Fruit fly (Drosophila melanogaster) whole organism, embryonic: ENCODE results near the gene CG16753.

Experiments used
- Asciz ChIP-seq: fragments of 200-800 bp; sonication (Bioruptor generic); optimal IDR thresholded peaks from 2 replicates; lab custom pipeline; 2017; ENCODE audit warnings: missing biosample characterization, mild to moderate bottlenecking, missing genetic modification characterization, missing genetic modification reagents
- Bdp1 ChIP-seq: fragments of 200-800 bp; sonication (Bioruptor generic); optimal IDR thresholded peaks from 3 replicates; lab custom pipeline; 2016; ENCODE audit warnings: missing biosample characterization, missing genetic modification characterization
- CG10274 ChIP-seq: fragments of 200-800 bp; sonication (Bioruptor generic); optimal IDR thresholded peaks from 3 replicates; lab custom pipeline; 2017; ENCODE audit warnings: missing biosample characterization, mild to moderate bottlenecking, missing genetic modification characterization
- CG10366 ChIP-seq: fragments of 200-800 bp; sonication (Bioruptor generic); IDR thresholded peaks from 2 replicates; pipeline ENCODE4 v1.3.6; 2022; ENCODE audit warnings: missing biosample characterization, missing genetic modification characterization
- CG10654 ChIP-seq: fragments of 200-800 bp; sonication (Bioruptor generic); optimal IDR thresholded peaks from 2 replicates; lab custom pipeline; 2016; ENCODE audit warnings: missing biosample characterization, missing genetic modification characterization
- CG11398 ChIP-seq: fragments of 200-800 bp; sonication (Bioruptor generic); optimal IDR thresholded peaks from 2 replicates; lab custom pipeline; 2016; ENCODE audit warnings: missing biosample characterization, missing genetic modification characterization
- CG11560 ChIP-seq: fragments of 200-800 bp; sonication (Bioruptor generic); IDR thresholded peaks from 3 replicates; pipeline ENCODE4 v1.3.6; 2022; ENCODE audit warnings: missing biosample characterization, missing genetic modification characterization
- CG12104 ChIP-seq: fragments of 200-800 bp; sonication (Bioruptor generic); optimal IDR thresholded peaks from 3 replicates; lab custom pipeline; 2016; ENCODE audit warnings: missing biosample characterization, missing genetic modification characterization
- CG13894 ChIP-seq: fragments of 200-800 bp; sonication (Bioruptor generic); optimal IDR thresholded peaks from 3 replicates; lab custom pipeline; 2018; ENCODE audit warnings: missing biosample characterization, mild to moderate bottlenecking, missing genetic modification characterization, moderate library complexity
- CG14014 ChIP-seq: fragments of 200-800 bp; sonication (Bioruptor generic); IDR thresholded peaks from 2 replicates; pipeline ENCODE4 v1.3.6; 2022; ENCODE audit warnings: missing biosample characterization, missing genetic modification characterization
- CG14441 ChIP-seq: fragments of 200-800 bp; sonication (Bioruptor generic); IDR thresholded peaks from 2 replicates; pipeline ENCODE4 v1.3.6; 2022; ENCODE audit warnings: missing biosample characterization, missing genetic modification characterization
- CG14667 ChIP-seq: fragments of 200-800 bp; sonication (Bioruptor generic); IDR thresholded peaks from 2 replicates; pipeline ENCODE4 v1.3.6; 2022; ENCODE audit warnings: missing biosample characterization, missing genetic modification characterization
- CG15011 ChIP-seq: fragments of 200-800 bp; sonication (Bioruptor generic); optimal IDR thresholded peaks from 3 replicates; lab custom pipeline; 2018; ENCODE audit warnings: missing biosample characterization, mild to moderate bottlenecking, missing genetic modification characterization
- CG1647 ChIP-seq: fragments of 200-800 bp; sonication (Bioruptor generic); optimal IDR thresholded peaks from 3 replicates; lab custom pipeline; 2016; ENCODE audit warnings: missing biosample characterization, missing genetic modification characterization
- CG17912 ChIP-seq: fragments of 200-800 bp; sonication (Bioruptor generic); optimal IDR thresholded peaks from 2 replicates; lab custom pipeline; 2018; ENCODE audit warnings: missing biosample characterization, mild to moderate bottlenecking, missing genetic modification characterization
- CG2199 ChIP-seq: fragments of 200-800 bp; sonication (Bioruptor generic); IDR thresholded peaks from 3 replicates; pipeline ENCODE4 v1.3.6; 2022; ENCODE audit warnings: missing biosample characterization, missing genetic modification characterization
- CG30020 ChIP-seq: fragments of 200-800 bp; optimal IDR thresholded peaks from 2 replicates; lab custom pipeline; 2019; ENCODE audit warnings: missing biosample characterization, mild to moderate bottlenecking, missing genetic modification characterization, moderate library complexity
- CG30431 ChIP-seq: fragments of 200-800 bp; sonication (Bioruptor generic); optimal IDR thresholded peaks from 2 replicates; lab custom pipeline; 2017; ENCODE audit warnings: missing biosample characterization, missing genetic modification characterization
- CG4854 ChIP-seq: fragments of 200-800 bp; sonication (Bioruptor generic); optimal IDR thresholded peaks from 2 replicates; lab custom pipeline; 2016; ENCODE audit warnings: missing biosample characterization, missing genetic modification characterization, inconsistent platforms
- CG7839 ChIP-seq: fragments of 200-800 bp; sonication (Bioruptor generic); optimal IDR thresholded peaks from 3 replicates; lab custom pipeline; 2018; ENCODE audit warnings: missing biosample characterization, mild to moderate bottlenecking, missing genetic modification characterization, moderate library complexity
- CG8089 ChIP-seq: fragments of 200-800 bp; sonication (Bioruptor generic); optimal IDR thresholded peaks from 3 replicates; lab custom pipeline; 2016; ENCODE audit warnings: missing biosample characterization, missing genetic modification characterization
- CG9215 ChIP-seq: fragments of 200-800 bp; sonication (Bioruptor generic); IDR thresholded peaks from 2 replicates; pipeline ENCODE4 v1.3.6; 2022; ENCODE audit warnings: missing biosample characterization, missing genetic modification characterization
- E2f2 ChIP-seq: fragments of 200-800 bp; sonication (Bioruptor generic); IDR thresholded peaks from 2 replicates; pipeline ENCODE4 v1.3.6; 2022; ENCODE audit warnings: missing biosample characterization, missing genetic modification characterization
- Fer3 ChIP-seq: fragments of 200-800 bp; sonication (Bioruptor generic); optimal IDR thresholded peaks from 2 replicates; lab custom pipeline; 2018; ENCODE audit warnings: missing biosample characterization, mild to moderate bottlenecking, missing genetic modification characterization, moderate library complexity
- Jarid2 ChIP-seq: fragments of 200-800 bp; sonication (Bioruptor generic); optimal IDR thresholded peaks from 3 replicates; lab custom pipeline; 2017; ENCODE audit warnings: mild to moderate bottlenecking, missing biosample characterization, missing genetic modification reagents, missing genetic modification characterization
- Kr ChIP-seq: fragments of 200-800 bp; sonication (Bioruptor generic); optimal IDR thresholded peaks from 2 replicates; lab custom pipeline; 2017; ENCODE audit warnings: missing biosample characterization, mild to moderate bottlenecking, missing genetic modification characterization
- NC2α ChIP-seq: fragments of 200-800 bp; sonication (Bioruptor generic); optimal IDR thresholded peaks from 2 replicates; lab custom pipeline; 2016; ENCODE audit warnings: missing biosample characterization, missing genetic modification characterization
- PHDP ChIP-seq: fragments of 200-800 bp; sonication (Bioruptor generic); optimal IDR thresholded peaks from 3 replicates; lab custom pipeline; 2018; ENCODE audit warnings: missing biosample characterization, mild to moderate bottlenecking, missing genetic modification characterization, moderate library complexity
- Poxn ChIP-seq: fragments of 200-800 bp; sonication (Bioruptor generic); IDR thresholded peaks from 2 replicates; pipeline ENCODE4 v1.3.6; 2022; ENCODE audit warnings: missing biosample characterization, missing genetic modification characterization
- Rx ChIP-seq: fragments of 200-800 bp; sonication (Bioruptor generic); IDR thresholded peaks from 2 replicates; pipeline ENCODE4 v1.3.6; 2022; ENCODE audit warnings: missing biosample characterization, missing genetic modification characterization
- Side ChIP-seq: fragments of 200-800 bp; sonication (Bioruptor generic); optimal IDR thresholded peaks from 2 replicates; lab custom pipeline; 2016; ENCODE audit warnings: missing biosample characterization, missing genetic modification characterization
- Usf ChIP-seq: fragments of 200-800 bp; sonication (Bioruptor generic); optimal IDR thresholded peaks from 2 replicates; lab custom pipeline; 2017; ENCODE audit warnings: missing genotype, missing biosample characterization, missing genetic modification characterization
- ab ChIP-seq: fragments of 200-800 bp; sonication (Bioruptor generic); optimal IDR thresholded peaks from 2 replicates; lab custom pipeline; 2016; ENCODE audit warnings: missing biosample characterization, missing genetic modification characterization
- crc ChIP-seq: fragments of 200-800 bp; sonication (Bioruptor generic); optimal IDR thresholded peaks from 2 replicates; lab custom pipeline; 2016; ENCODE audit warnings: missing biosample characterization, missing genetic modification characterization
- croc ChIP-seq: fragments of 200-800 bp; sonication (Bioruptor generic); conservative IDR thresholded peaks from 3 replicates; pipeline ENCODE4 v1.3.6; 2022; ENCODE audit warnings: missing biosample characterization, missing genetic modification characterization
- danr ChIP-seq: fragments of 200-800 bp; sonication (Bioruptor generic); IDR thresholded peaks from 2 replicates; pipeline ENCODE4 v1.3.6; 2022; ENCODE audit warnings: missing biosample characterization, missing genetic modification characterization
- fd3F ChIP-seq: fragments of 200-800 bp; sonication (Bioruptor generic); optimal IDR thresholded peaks from 2 replicates; lab custom pipeline; 2018; ENCODE audit warnings: missing biosample characterization, mild to moderate bottlenecking, missing genetic modification characterization, moderate library complexity
- fru ChIP-seq: fragments of >200 bp; optimal IDR thresholded peaks from 2 replicates; lab custom pipeline; 2017
- fu2 ChIP-seq: fragments of 200-800 bp; sonication (Bioruptor generic); optimal IDR thresholded peaks from 2 replicates; lab custom pipeline; 2016; ENCODE audit warnings: missing biosample characterization, missing genetic modification characterization
- gro ChIP-seq: fragments of 200-800 bp; sonication (Bioruptor generic); optimal IDR thresholded peaks from 2 replicates; lab custom pipeline; 2016; ENCODE audit warnings: missing biosample characterization, missing genetic modification characterization
- h ChIP-seq: fragments of >200 bp; optimal IDR thresholded peaks from 2 replicates; lab custom pipeline; 2017
- insv ChIP-seq, 2 experiments: fragments of 200-800 bp; sonication (Bioruptor generic); optimal IDR thresholded peaks; 3 replicates each; lab custom pipeline; 2016 to 2018; ENCODE audit warnings: missing biosample characterization in 2 of 2, missing genetic modification characterization in 2 of 2
- kni ChIP-seq: fragments of 200-800 bp; sonication (Bioruptor generic); optimal IDR thresholded peaks from 3 replicates; lab custom pipeline; 2017; ENCODE audit warnings: mild to moderate bottlenecking, missing biosample characterization, missing genetic modification reagents, missing genetic modification characterization
- odd ChIP-seq: fragments of 200-800 bp; sonication (Bioruptor generic); optimal IDR thresholded peaks from 2 replicates; lab custom pipeline; 2017; ENCODE audit warnings: missing biosample characterization, mild to moderate bottlenecking, missing genetic modification characterization
- psq ChIP-seq: fragments of 200-800 bp; sonication (Bioruptor generic); optimal IDR thresholded peaks from 2 replicates; lab custom pipeline; 2017; ENCODE audit warnings: missing biosample characterization, missing genetic modification characterization
- row ChIP-seq: fragments of 200-800 bp; sonication (Bioruptor generic); IDR thresholded peaks from 3 replicates; pipeline ENCODE4 v1.3.6; 2022; ENCODE audit warnings: missing biosample characterization, missing genetic modification characterization
- run ChIP-seq: fragments of 200-800 bp; sonication (Bioruptor generic); optimal IDR thresholded peaks from 3 replicates; lab custom pipeline; 2018; ENCODE audit warnings: missing biosample characterization, mild to moderate bottlenecking, missing genetic modification characterization
- sd ChIP-seq: fragments of 200-800 bp; sonication (Bioruptor generic); optimal IDR thresholded peaks from 3 replicates; lab custom pipeline; 2018; ENCODE audit warnings: missing biosample characterization, mild to moderate bottlenecking, missing genetic modification characterization, moderate library complexity
- sens-2 ChIP-seq: fragments of 200-800 bp; sonication (Bioruptor generic); IDR thresholded peaks from 2 replicates; pipeline ENCODE4 v1.3.6; 2022; ENCODE audit warnings: missing biosample characterization, missing genetic modification characterization
- tap ChIP-seq: fragments of 200-800 bp; optimal IDR thresholded peaks from 3 replicates; lab custom pipeline; 2019; ENCODE audit warnings: missing biosample characterization, mild to moderate bottlenecking, missing genetic modification characterization, moderate library complexity
- trh ChIP-seq: fragments of 200-800 bp; sonication (Bioruptor generic); optimal IDR thresholded peaks from 2 replicates; lab custom pipeline; 2016; ENCODE audit warnings: missing biosample characterization, missing genetic modification characterization
- wor ChIP-seq: fragments of 200-800 bp; sonication (Bioruptor generic); IDR thresholded peaks from 2 replicates; pipeline ENCODE4 v1.3.6; 2022; ENCODE audit warnings: missing biosample characterization, missing genetic modification characterization

CG16753 gene

dm6 chr3L:3037822-3038563 is 16.9 kb upstream of the CG16753 start (continued):
- TF ChIP-seq Bdp1 (no peak), Asciz (GFP tag; lab: Kevin White, UChicago) (no peak), sens-2 (GFP tag; lab: Robert Waterston, UW) (0 out of 2 replicates have a peak, but pooled peaks have one; percentile 14), CG11560 (tag; lab: Robert Waterston, UW) (no peak), croc (GFP tag; lab: Robert Waterston, UW) (no peak), insv (GFP tag; optimal IDR thresholded peaks at IDR 0.05; lab: Kevin White, UChicago) (peak in 1 of 2 experiments; percentile 12), Kr (GFP tag; lab: Kevin White, UChicago) (peak; percentile 64), wor (no peak), CG10654 (GFP tag; lab: Kevin White, UChicago) (no peak), odd (GFP tag; lab: Kevin White, UChicago) (peak; percentile 49), CG12104 (no peak), CG10274 (GFP tag; lab: Kevin White, UChicago) (no peak), fru (lab: Kevin White, UChicago) (no peak), tap (tag; lab: Kevin White, UChicago) (no peak), Rx (no peak), CG9215 (GFP tag; lab: Robert Waterston, UW) (no peak), fd3F (GFP tag; lab: Kevin White, UChicago) (no peak), CG2199 (GFP tag; lab: Robert Waterston, UW) (no peak), crc (GFP tag; lab: Kevin White, UChicago) (no peak), Usf (GFP tag; lab: Kevin White, UChicago) (no peak), CG4854 (GFP tag; lab: Kevin White, UChicago) (no peak), Jarid2 (GFP tag; lab: Kevin White, UChicago) (peak; percentile 34), CG10366 (GFP tag; lab: Robert Waterston, UW) (no peak), CG14667 (GFP tag; lab: Robert Waterston, UW) (no peak), CG30431 (no peak), CG13894 (tag; lab: Kevin White, UChicago) (no peak), E2f2 (GFP tag; lab: Robert Waterston, UW) (peak; percentile 25; the same call in 1 of the 2 replicates), kni (GFP tag; lab: Kevin White, UChicago) (peak; percentile 61), psq (GFP tag; lab: Kevin White, UChicago) (peak; percentile 75), Fer3 (no peak), sd (tag; lab: Kevin White, UChicago) (peak; percentile 29), run (peak; percentile 12), danr (GFP tag; lab: Robert Waterston, UW) (no peak), NC2α (GFP tag; lab: Kevin White, UChicago) (no peak), ab (no peak), CG1647 (GFP tag; lab: Kevin White, UChicago) (no peak), row (GFP tag; lab: Robert Waterston, UW) (no peak), h (lab: Kevin White, UChicago) (no peak), CG15011 (GFP tag; lab: Kevin White, UChicago) (no peak), trh (GFP tag; lab: Kevin White, UChicago) (no peak), CG30020 (tag; lab: Kevin White, UChicago) (no peak), gro (GFP tag; lab: Kevin White, UChicago) (no peak), Side (GFP tag; lab: Kevin White, UChicago) (no peak), fu2 (GFP tag; lab: Kevin White, UChicago) (no peak), CG8089 (GFP tag; lab: Kevin White, UChicago) (no peak), Poxn (GFP tag; lab: Robert Waterston, UW) (no peak), CG17912 (GFP tag; lab: Kevin White, UChicago) (no peak), CG14441 (GFP tag; lab: Robert Waterston, UW) (no peak), CG11398 (GFP tag; lab: Kevin White, UChicago) (no peak), CG7839 (tag; lab: Kevin White, UChicago) (no peak), PHDP (tag; lab: Kevin White, UChicago) (no peak), CG14014 (GFP tag; lab: Robert Waterston, UW) (no peak)
